Fruit fly (Drosophila melanogaster): ENCODE measurements around the gene vri.
A peak's percentile ranks its signal among the peaks of the same experiment; 100 is the strongest.

Gene vri

dm6 chr2L:5256036-5256846 is 32.5 kb upstream of the vri start (continued):
- TF ChIP-seq wek (GFP tag; optimal IDR thresholded peaks at IDR 0.05) (peak; percentile 59), sr (GFP tag; IDR thresholded peaks at IDR 0.05) (no peak), Atf6 (GFP tag; IDR thresholded peaks at IDR 0.05) (no peak), p53 (GFP tag; optimal IDR thresholded peaks at IDR 0.05) (peak; percentile 5), gro (GFP tag; optimal IDR thresholded peaks at IDR 0.05) (no peak), CG10979 (tag; optimal IDR thresholded peaks at IDR 0.05) (peak; percentile 60), Dref (GFP tag; IDR thresholded peaks at IDR 0.05) (no peak), CG18262 (tag; optimal IDR thresholded peaks at IDR 0.05) (peak; percentile 58), nmo (GFP tag; optimal IDR thresholded peaks at IDR 0.05) (peak; percentile 37), vvl (GFP tag; IDR thresholded peaks at IDR 0.05) (peak; percentile 64), HLH3B (GFP tag; IDR thresholded peaks at IDR 0.05) (peak; percentile 44; the same call in 1 of the 2 replicates), CG31224 (GFP tag; IDR thresholded peaks at IDR 0.05) (no peak), gt (GFP tag; IDR thresholded peaks at IDR 0.05) (no peak), CG33557 (GFP tag; optimal IDR thresholded peaks at IDR 0.05) (peak; percentile 90), CG9797 (GFP tag; optimal IDR thresholded peaks at IDR 0.05) (peak; percentile 32), Ssrp (tag; optimal IDR thresholded peaks at IDR 0.05) (peak; percentile 27), CG4360 (GFP tag; IDR thresholded peaks at IDR 0.05) (0 out of 2 replicates have a peak, but pooled peaks have one; percentile 46), lov (optimal IDR thresholded peaks at IDR 0.05) (no peak), lov (GFP tag; IDR thresholded peaks at IDR 0.05) (peak; percentile 80; the same call in 2 of the 3 replicates), gem (tag; optimal IDR thresholded peaks at IDR 0.05) (peak; percentile 55), D (optimal IDR thresholded peaks at IDR 0.05) (no peak), D (GFP tag; optimal IDR thresholded peaks at IDR 0.05) (peak; percentile 61), Bteb2 (GFP tag; optimal IDR thresholded peaks at IDR 0.05) (no peak), CG10209 (GFP tag; optimal IDR thresholded peaks at IDR 0.05) (peak; percentile 59), Dip2 (GFP tag; IDR thresholded peaks at IDR 0.05) (no peak), CG12236 (GFP tag; optimal IDR thresholded peaks at IDR 0.05) (peak; percentile 30), grau (tag; optimal IDR thresholded peaks at IDR 0.05) (peak; percentile 17), CG14014 (GFP tag; IDR thresholded peaks at IDR 0.05) (peak; percentile 17; the same call in 1 of the 2 replicates), pfk (GFP tag; optimal IDR thresholded peaks at IDR 0.05) (peak; percentile 23), ken (GFP tag; IDR thresholded peaks at IDR 0.05) (0 out of 3 replicates have a peak, but pooled peaks have one; percentile 38), gsb-n (tag; optimal IDR thresholded peaks at IDR 0.05) (peak; percentile 65), HHEX (GFP tag; optimal IDR thresholded peaks at IDR 0.05) (peak; percentile 65), CG11504 (tag; optimal IDR thresholded peaks at IDR 0.05) (peak; percentile 64), CG1602 (GFP tag; optimal IDR thresholded peaks at IDR 0.05) (peak; percentile 20), zf30C (GFP tag; optimal IDR thresholded peaks at IDR 0.05) (peak; percentile 13), wdn (GFP tag; IDR thresholded peaks at IDR 0.05) (no peak), CG31365 (tag; optimal IDR thresholded peaks at IDR 0.05) (peak; percentile 12), Side (GFP tag; optimal IDR thresholded peaks at IDR 0.05) (peak; percentile 60), Med (GFP tag) (peak; percentile 84), nom (GFP tag; optimal IDR thresholded peaks at IDR 0.05) (peak; percentile 58), CG17385 (GFP tag; optimal IDR thresholded peaks at IDR 0.05) (peak; percentile 11), CG15696 (tag; optimal IDR thresholded peaks at IDR 0.05) (peak; percentile 86), CG7839 (tag; optimal IDR thresholded peaks at IDR 0.05) (peak; percentile 63), tgo (GFP tag; IDR thresholded peaks at IDR 0.05) (peak; percentile 51), CG16813 (GFP tag; IDR thresholded peaks at IDR 0.05; ENCODE audit: partially characterized antibody) (no peak), abd-A (tag; optimal IDR thresholded peaks at IDR 0.05) (peak; percentile 29), tup (GFP tag; optimal IDR thresholded peaks at IDR 0.05) (peak; percentile 23), CG18764 (GFP tag; optimal IDR thresholded peaks at IDR 0.05) (peak; percentile 56), hbn (GFP tag; IDR thresholded peaks at IDR 0.05; ENCODE audit: partially characterized antibody) (no peak)

All from whole organism, embryonic.